Worm (Caenorhabditis elegans): ENCODE data around the gene mboa-2.

- TF ChIP-seq flt-1 (GFP tag; IDR thresholded peaks at IDR 0.05) = no peak
- no peak for TF ChIP-seq ets-7 (tag; optimal IDR thresholded peaks at IDR 0.05)
Observed at ce11 chrV:11144694-11145093, 22.4 kb upstream of the mboa-2 start, which contains the start of gene C06H2.7.
